Worm (Caenorhabditis elegans) whole organism, young adult: Measurements from ENCODE around the gene ent-2.

Experiments used
- B0035.1 ChIP-seq: sonication (generic microtip); optimal IDR thresholded peaks from 2 replicates; lab custom pipeline; 2016; ENCODE audit warnings: missing genetic modification characterization, mild to moderate bottlenecking, missing compliant biosample characterization, missing genotype, missing genetic modification reagents
- B0261.1 ChIP-seq: sonication (generic microtip); optimal IDR thresholded peaks from 2 replicates; lab custom pipeline; 2016; ENCODE audit warnings: mild to moderate bottlenecking, missing genetic modification characterization, moderate library complexity, missing compliant biosample characterization
- B0336.3 ChIP-seq: fragments of 200-800 bp; sonication (Bioruptor generic); IDR thresholded peaks from 2 replicates; pipeline ENCODE4 v1.3.6; 2022; ENCODE audit warnings: missing genetic modification characterization, missing compliant biosample characterization
- D2030.7 ChIP-seq: fragments of 200-800 bp; sonication (Bioruptor generic); IDR thresholded peaks from 2 replicates; pipeline ENCODE4 v1.3.6; 2022; ENCODE audit warnings: missing genetic modification reagents, missing genetic modification characterization, missing compliant biosample characterization
- F23B12.7 ChIP-seq: sonication (generic microtip); optimal IDR thresholded peaks from 2 replicates; lab custom pipeline; 2017; ENCODE audit warnings: missing genetic modification characterization, mild to moderate bottlenecking, missing compliant biosample characterization, antibody characterized with exemption, moderate library complexity; ENCODE audit not compliant: insufficient read depth
- F33H1.4 ChIP-seq: fragments of 200-800 bp; sonication (Bioruptor generic); IDR thresholded peaks from 2 replicates; pipeline ENCODE4 v1.3.6; 2022; ENCODE audit warnings: missing genetic modification reagents, missing genetic modification characterization, missing compliant biosample characterization
- F49E8.2 ChIP-seq: sonication (generic microtip); optimal IDR thresholded peaks from 3 replicates; lab custom pipeline; 2017; ENCODE audit warnings: missing genetic modification characterization, mild to moderate bottlenecking, missing compliant biosample characterization, antibody characterized with exemption, moderate library complexity; ENCODE audit not compliant: insufficient read depth
- K12H6.12 ChIP-seq: fragments of 200-800 bp; sonication (Bioruptor generic); optimal IDR thresholded peaks from 2 replicates; lab custom pipeline; 2018; ENCODE audit warnings: mild to moderate bottlenecking, missing genetic modification characterization, missing compliant biosample characterization
- Y53F4B.3 ChIP-seq: fragments of 200-800 bp; sonication (Bioruptor generic); IDR thresholded peaks from 2 replicates; pipeline ENCODE4 v1.3.6; 2022; ENCODE audit warnings: missing genetic modification reagents, missing genetic modification characterization, missing compliant biosample characterization
- ZK185.1 ChIP-seq: sonication (generic microtip); optimal IDR thresholded peaks from 2 replicates; lab custom pipeline; 2016; ENCODE audit warnings: mild to moderate bottlenecking, missing genetic modification characterization, missing compliant biosample characterization; ENCODE audit not compliant: poor library complexity, severe bottlenecking
- akir-1 ChIP-seq: fragments of 200-800 bp; sonication (Bioruptor generic); optimal IDR thresholded peaks from 2 replicates; lab custom pipeline; 2018; ENCODE audit warnings: mild to moderate bottlenecking, missing genetic modification characterization, moderate library complexity, missing compliant biosample characterization
- aptf-2 ChIP-seq: fragments of 200-800 bp; sonication (Bioruptor generic); conservative IDR thresholded peaks from 2 replicates; pipeline ENCODE4 v1.3.6; 2022; ENCODE audit warnings: missing genetic modification reagents, missing genetic modification characterization, missing compliant biosample characterization
- attf-6 ChIP-seq: fragments of 200-800 bp; sonication (Bioruptor generic); IDR thresholded peaks from 2 replicates; pipeline ENCODE4 v1.3.6; 2022; ENCODE audit warnings: missing genetic modification reagents, missing genetic modification characterization, missing compliant biosample characterization
- ceh-58 ChIP-seq: fragments of 200-800 bp; sonication (Bioruptor generic); IDR thresholded peaks from 2 replicates; pipeline ENCODE4 v1.3.6; 2022; ENCODE audit warnings: missing genetic modification characterization, missing compliant biosample characterization
- ceh-79 ChIP-seq: sonication (generic microtip); optimal IDR thresholded peaks from 2 replicates; lab custom pipeline; 2017; ENCODE audit warnings: mild to moderate bottlenecking, missing genetic modification characterization, missing compliant biosample characterization
- chd-7 ChIP-seq: sonication (generic microtip); optimal IDR thresholded peaks from 2 replicates; lab custom pipeline; 2016; ENCODE audit warnings: mild to moderate bottlenecking, missing genetic modification characterization, moderate library complexity, missing compliant biosample characterization
- dox-1 ChIP-seq: fragments of 200-800 bp; sonication (Bioruptor generic); IDR thresholded peaks from 2 replicates; pipeline ENCODE4 v1.3.6; 2022; ENCODE audit warnings: missing genetic modification reagents, missing genetic modification characterization, missing compliant biosample characterization
- egrh-3 ChIP-seq: fragments of 200-800 bp; sonication (Bioruptor generic); IDR thresholded peaks from 2 replicates; pipeline ENCODE4 v1.3.6; 2022; ENCODE audit warnings: missing genetic modification reagents, missing genetic modification characterization, missing compliant biosample characterization
- fkh-3 ChIP-seq: sonication (generic microtip); optimal IDR thresholded peaks from 2 replicates; lab custom pipeline; 2016; ENCODE audit warnings: mild to moderate bottlenecking, missing genetic modification characterization, missing compliant biosample characterization
- him-1 ChIP-seq: sonication (generic microtip); optimal IDR thresholded peaks from 2 replicates; lab custom pipeline; 2016; ENCODE audit warnings: missing genotype, missing genetic modification reagents, missing genetic modification characterization, missing compliant biosample characterization
- hmg-1.2 ChIP-seq: fragments of 200-800 bp; sonication (Bioruptor generic); IDR thresholded peaks from 2 replicates; pipeline ENCODE4 v1.3.6; 2022; ENCODE audit warnings: missing genetic modification reagents, missing genetic modification characterization, missing compliant biosample characterization
- let-526 ChIP-seq: fragments of 200-800 bp; sonication (Bioruptor generic); IDR thresholded peaks from 2 replicates; pipeline ENCODE4 v1.3.6; 2022; ENCODE audit warnings: missing genetic modification reagents, missing genetic modification characterization, missing compliant biosample characterization
- lin-26 ChIP-seq: fragments of 200-800 bp; sonication (Bioruptor generic); IDR thresholded peaks from 2 replicates; pipeline ENCODE4 v1.3.6; 2022; ENCODE audit warnings: missing genetic modification reagents, missing genetic modification characterization, missing compliant biosample characterization
- lin-35 ChIP-seq, 3 experiments: fragments of 150-350 bp in 2 of 3; sonication (generic microtip) in 1 of 3; optimal IDR thresholded peaks; 2 replicates each; lab custom pipeline; 2014 to 2018; ENCODE audit warnings: missing biosample characterization in 3 of 3, missing genetic modification characterization in 3 of 3, missing genetic modification reagents in 3 of 3
- lsy-27 ChIP-seq: sonication (generic microtip); optimal IDR thresholded peaks from 2 replicates; lab custom pipeline; 2017; ENCODE audit warnings: missing genetic modification characterization, mild to moderate bottlenecking, missing compliant biosample characterization, antibody characterized with exemption, missing genotype, borderline replicate concordance; ENCODE audit not compliant: insufficient read depth
- mes-4 ChIP-seq: sonication (generic microtip); optimal IDR thresholded peaks from 2 replicates; lab custom pipeline; 2016; ENCODE audit warnings: missing genotype, missing genetic modification characterization, missing compliant biosample characterization
- nfya-1 ChIP-seq: sonication (generic microtip); optimal IDR thresholded peaks from 2 replicates; lab custom pipeline; 2017; ENCODE audit warnings: antibody characterized with exemption, missing compliant biosample characterization, missing genetic modification characterization, borderline replicate concordance; ENCODE audit not compliant: insufficient read depth
- nfya-2 ChIP-seq: fragments of 200-800 bp; sonication (Bioruptor generic); IDR thresholded peaks from 2 replicates; pipeline ENCODE4 v1.3.6; 2022; ENCODE audit warnings: missing genetic modification reagents, missing genetic modification characterization, missing compliant biosample characterization
- pbrm-1 ChIP-seq: fragments of 200-800 bp; sonication (Bioruptor generic); IDR thresholded peaks from 2 replicates; pipeline ENCODE4 v1.3.6; 2022; ENCODE audit warnings: missing genetic modification reagents, missing genetic modification characterization, missing compliant biosample characterization
- pha-4 ChIP-seq: fragments of 150-350 bp; sonication (generic microtip); optimal IDR thresholded peaks from 2 replicates; lab custom pipeline; 2014; ENCODE audit warnings: missing biosample characterization, missing genetic modification reagents, missing genetic modification characterization
- rcor-1 ChIP-seq: fragments of 200-800 bp; sonication (Bioruptor generic); IDR thresholded peaks from 2 replicates; pipeline ENCODE4 v1.3.6; 2022; ENCODE audit warnings: missing genetic modification reagents, missing genetic modification characterization, missing compliant biosample characterization
- rpc-1 ChIP-seq, 2 experiments: fragments of 150-350 bp in 1 of 2; sonication (generic microtip) in 1 of 2; optimal IDR thresholded peaks; 2 replicates each; lab custom pipeline; 2014 to 2018; ENCODE audit warnings: missing biosample characterization in 1 of 2, missing genetic modification characterization in 1 of 2, missing genetic modification reagents in 1 of 2, missing genotype in 1 of 2
- snpc-1.3 ChIP-seq: sonication (generic microtip); optimal IDR thresholded peaks from 2 replicates; lab custom pipeline; 2017; ENCODE audit warnings: missing genetic modification characterization, mild to moderate bottlenecking, missing compliant biosample characterization, antibody characterized with exemption, moderate library complexity, missing genotype, missing genetic modification reagents; ENCODE audit not compliant: insufficient read depth
- sptf-2 ChIP-seq: fragments of 200-800 bp; sonication (Bioruptor generic); optimal IDR thresholded peaks from 2 replicates; lab custom pipeline; 2018; ENCODE audit warnings: mild to moderate bottlenecking, missing genetic modification characterization, missing compliant biosample characterization
- unc-130 ChIP-seq: sonication (generic microtip); optimal IDR thresholded peaks from 2 replicates; lab custom pipeline; 2016; ENCODE audit warnings: missing genetic modification reagents, missing genetic modification characterization, missing compliant biosample characterization
- zfh-2 ChIP-seq: fragments of 200-800 bp; sonication (Bioruptor generic); conservative IDR thresholded peaks from 2 replicates; pipeline ENCODE4 v1.3.6; 2022; ENCODE audit warnings: missing genetic modification reagents, missing genetic modification characterization, missing compliant biosample characterization
- ztf-22 ChIP-seq: fragments of 200-800 bp; sonication (Bioruptor generic); optimal IDR thresholded peaks from 2 replicates; lab custom pipeline; 2018; ENCODE audit warnings: mild to moderate bottlenecking, missing genetic modification characterization, moderate library complexity, missing compliant biosample characterization

The ent-2 gene

DNA sequence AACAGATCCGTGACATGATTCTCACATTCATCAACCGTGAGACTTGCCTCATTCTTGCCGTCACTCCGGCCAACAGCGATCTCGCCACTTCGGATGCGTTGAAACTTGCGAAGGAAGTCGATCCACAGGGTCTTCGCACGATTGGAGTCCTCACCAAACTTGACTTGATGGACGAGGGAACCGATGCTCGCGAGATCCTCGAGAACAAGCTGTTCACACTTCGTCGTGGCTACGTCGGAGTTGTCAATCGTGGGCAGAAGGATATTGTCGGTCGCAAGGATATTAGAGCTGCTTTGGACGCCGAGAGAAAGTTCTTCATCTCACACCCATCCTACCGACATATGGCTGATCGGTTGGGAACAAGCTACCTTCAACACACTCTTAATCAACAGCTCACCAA is 31.2 kb upstream of the ent-2 start:
- no peak for TF ChIP-seq B0336.3 (GFP tag; lab: Robert Waterston, UW)
- TF ChIP-seq K12H6.12 (tag; lab: Kevin White, UChicago): no peak
- TF ChIP-seq sptf-2 (GFP tag; lab: Kevin White, UChicago): no peak
- TF ChIP-seq F33H1.4 (GFP tag; lab: Robert Waterston, UW): no peak
- TF ChIP-seq snpc-1.3 (tag; lab: Kevin White, UChicago): no peak
- no peak for TF ChIP-seq dox-1 (GFP tag; lab: Robert Waterston, UW)
- TF ChIP-seq F49E8.2 (tag; lab: Kevin White, UChicago): no peak
- no peak for TF ChIP-seq lin-35 (GFP tag; optimal IDR thresholded peaks at IDR 0.05; lab: Kevin White, UChicago)
- TF ChIP-seq fkh-3 (tag; lab: Kevin White, UChicago): no peak
- TF ChIP-seq, all 124 proteins: peak for 0

- peak; percentile 17; the same call in 1 of the 2 replicates for TF ChIP-seq lin-26
- TF ChIP-seq B0261.1 (tag; lab: Kevin White, UChicago): no peak
- TF ChIP-seq zfh-2: peak; percentile 92
- TF ChIP-seq rcor-1 (GFP tag; lab: Robert Waterston, UW): no peak
- TF ChIP-seq Y53F4B.3 (GFP tag; lab: Robert Waterston, UW): no peak
- TF ChIP-seq unc-130 (GFP tag; lab: Kevin White, UChicago): no peak
- no peak for TF ChIP-seq ZK185.1
- no peak for TF ChIP-seq aptf-2 (GFP tag; lab: Robert Waterston, UW)
- no peak for TF ChIP-seq let-526 (GFP tag; lab: Robert Waterston, UW)
- TF ChIP-seq ceh-79 (tag; lab: Kevin White, UChicago): no peak
- TF ChIP-seq dox-1 (GFP tag; lab: Robert Waterston, UW): 0 out of 2 replicates have a peak, but pooled peaks have one; percentile 25
- no peak for TF ChIP-seq akir-1 (GFP tag; lab: Kevin White, UChicago)
- TF ChIP-seq nfya-2: no peak
- no peak for TF ChIP-seq B0035.1
- TF ChIP-seq egrh-3 (GFP tag; lab: Robert Waterston, UW): peak; percentile 94
These were observed 28.8 kb upstream of the ent-2 start for ce11 chrX:15572021-15572420.

DNA sequence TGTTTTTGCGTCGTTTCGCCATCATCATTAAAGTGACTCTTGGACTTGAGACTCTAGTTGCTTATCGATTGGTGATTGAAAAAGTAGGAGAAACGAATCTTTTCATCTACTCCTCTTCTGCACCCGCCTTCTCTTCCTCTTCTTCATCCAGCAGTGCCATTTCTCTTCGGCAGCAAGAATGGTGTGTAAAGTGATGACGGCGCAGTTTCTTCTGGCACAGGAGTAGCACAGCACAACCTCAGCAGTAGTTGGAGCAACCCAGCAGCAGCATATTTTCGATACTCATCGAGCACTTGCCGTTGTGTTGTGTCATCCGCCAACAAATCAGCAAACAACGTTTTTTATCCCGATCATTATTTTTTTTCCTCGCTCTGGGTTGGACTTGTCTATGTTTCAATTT is 25.4 kb upstream of the ent-2 start:
- TF ChIP-seq ceh-58 (no peak), attf-6 (GFP tag; lab: Robert Waterston, UW) (no peak), pha-4 (tag; lab: Kevin White, UChicago) (no peak), aptf-2 (GFP tag; lab: Robert Waterston, UW) (no peak), rpc-1 (optimal IDR thresholded peaks at IDR 0.05; lab: Kevin White, UChicago) (no peak), rpc-1 (tag; optimal IDR thresholded peaks at IDR 0.05; lab: Kevin White, UChicago) (no peak), lsy-27 (tag; lab: Kevin White, UChicago) (no peak), him-1 (no peak), fkh-3 (tag; lab: Kevin White, UChicago) (no peak), mes-4 (no peak), ztf-22 (GFP tag; lab: Kevin White, UChicago) (no peak)

DNA sequence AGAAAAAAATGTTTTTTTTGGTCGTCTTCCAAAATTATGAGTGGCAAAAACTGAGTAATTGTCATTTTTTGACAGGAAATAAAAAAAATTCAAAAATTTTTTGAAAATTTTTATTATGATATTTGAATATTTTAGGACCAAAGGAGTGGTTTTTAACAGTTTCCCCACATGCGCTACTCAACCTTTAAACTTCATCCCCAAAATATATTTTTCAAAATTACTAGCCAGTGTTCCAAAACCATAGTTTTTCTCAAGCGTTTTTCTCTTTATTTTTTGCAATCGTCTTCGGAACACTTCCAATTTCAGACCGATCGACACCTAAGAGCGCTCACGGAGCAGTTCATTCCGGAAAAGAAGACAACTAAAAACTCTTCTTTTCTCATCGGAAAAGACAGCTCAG is 23.9 kb upstream of the ent-2 start, which contains the start of gene K09A9.6:
K09A9.6 (plus strand) TSS at position 301 of the 400 bp plus-strand sequence.
- TF ChIP-seq chd-7 (tag; lab: Kevin White, UChicago) (no peak), D2030.7 (no peak), nfya-1 (no peak), F23B12.7 (tag; lab: Kevin White, UChicago) (no peak), pbrm-1 (GFP tag; lab: Robert Waterston, UW) (no peak), hmg-1.2 (GFP tag; lab: Robert Waterston, UW) (no peak)
